Worm (Caenorhabditis elegans): ENCODE data around the gene del-6.
A peak's percentile ranks its signal among the peaks of the same experiment; 100 is the strongest.

The del-6 gene

ce11 chrV:10536808-10537207, 35.9 kb upstream of the del-6 start (continued):
- 0 out of 2 replicates have a peak, but pooled peaks have one; percentile 62 for TF ChIP-seq ceh-100 (GFP tag; IDR thresholded peaks at IDR 0.05)
- no peak for TF ChIP-seq madf-3 (GFP tag; IDR thresholded peaks at IDR 0.05)
- TF ChIP-seq F55B11.4 (tag; optimal IDR thresholded peaks at IDR 0.05; ENCODE audit: borderline replicate concordance, insufficient read depth), result no peak
- no peak for TF ChIP-seq nfya-1 (tag; optimal IDR thresholded peaks at IDR 0.05; ENCODE audit: borderline replicate concordance, insufficient read depth)
- no peak for TF ChIP-seq xnd-1 (tag; optimal IDR thresholded peaks at IDR 0.05)
- no peak for TF ChIP-seq snpc-1.1 (tag; optimal IDR thresholded peaks at IDR 0.05; ENCODE audit: insufficient read depth)
- TF ChIP-seq ztf-25 (GFP tag; IDR thresholded peaks at IDR 0.05), result no peak
- no peak for TF ChIP-seq ztf-3 (GFP tag; optimal IDR thresholded peaks at IDR 0.05)
- peak; percentile 97 for TF ChIP-seq ztf-18 (tag; optimal IDR thresholded peaks at IDR 0.05)
- no peak for TF ChIP-seq Y53F4B.3 (GFP tag; IDR thresholded peaks at IDR 0.05)
- no peak for TF ChIP-seq sea-2 (GFP tag; IDR thresholded peaks at IDR 0.05)
- TF ChIP-seq ztf-6 (GFP tag; IDR thresholded peaks at IDR 0.05), result 0 out of 2 replicates have a peak, but pooled peaks have one; percentile 45
- no peak for TF ChIP-seq lir-1 (GFP tag; conservative IDR thresholded peaks at IDR 0.05)
- TF ChIP-seq F49E8.2 (tag; optimal IDR thresholded peaks at IDR 0.05; ENCODE audit: insufficient read depth), result no peak
- TF ChIP-seq madf-8 (GFP tag; conservative IDR thresholded peaks at IDR 0.05), result 0 out of 2 replicates have a peak, but pooled peaks have one; percentile 6
- TF ChIP-seq mes-4 (tag; optimal IDR thresholded peaks at IDR 0.05), result no peak
- TF ChIP-seq ets-4 (GFP tag; optimal IDR thresholded peaks at IDR 0.05), result no peak
- no peak for TF ChIP-seq lag-1 (GFP tag; IDR thresholded peaks at IDR 0.05)
- TF ChIP-seq B0261.1 (tag; optimal IDR thresholded peaks at IDR 0.05), result no peak
- TF ChIP-seq hmg-20 (GFP tag; IDR thresholded peaks at IDR 0.05), result peak; percentile 86; the same call in 1 of the 2 replicates
- TF ChIP-seq aptf-2 (GFP tag; conservative IDR thresholded peaks at IDR 0.05), result no peak
- no peak for TF ChIP-seq ztf-28 (GFP tag; IDR thresholded peaks at IDR 0.05)
- TF ChIP-seq pha-4 (tag; optimal IDR thresholded peaks at IDR 0.05), result no peak
- TF ChIP-seq ekl-4 (GFP tag; IDR thresholded peaks at IDR 0.05), result peak; percentile 79
- TF ChIP-seq unc-62 (GFP tag; optimal IDR thresholded peaks at IDR 0.05), result no peak
- 0 out of 2 replicates have a peak, but pooled peaks have one; percentile 60 for TF ChIP-seq C06A6.2 (GFP tag; conservative IDR thresholded peaks at IDR 0.05)
- TF ChIP-seq K12H6.12 (tag; optimal IDR thresholded peaks at IDR 0.05), result peak; percentile 92
- TF ChIP-seq athp-1 (tag; optimal IDR thresholded peaks at IDR 0.05), result peak; percentile 23
- TF ChIP-seq ceh-91 (GFP tag; IDR thresholded peaks at IDR 0.05), result no peak
- TF ChIP-seq tbp1 (GFP tag; optimal IDR thresholded peaks at IDR 0.05), result peak; percentile 54
- TF ChIP-seq B0035.1 (tag; optimal IDR thresholded peaks at IDR 0.05), result no peak
- peak; percentile 90 for TF ChIP-seq attf-5 (GFP tag; optimal IDR thresholded peaks at IDR 0.05)
- TF ChIP-seq bed-1 (GFP tag; IDR thresholded peaks at IDR 0.05), result no peak
- no peak for TF ChIP-seq hlh-26 (GFP tag; conservative IDR thresholded peaks at IDR 0.05)
- 0 out of 2 replicates have a peak, but pooled peaks have one; percentile 65 for TF ChIP-seq let-526 (GFP tag; IDR thresholded peaks at IDR 0.05)
- TF ChIP-seq mxl-1 (tag; optimal IDR thresholded peaks at IDR 0.05), result no peak
- TF ChIP-seq lin-35 (GFP tag; optimal IDR thresholded peaks at IDR 0.05), result peak in 2 of 3 experiments; percentile 54 to 93
- TF ChIP-seq T07F8.4 (tag; optimal IDR thresholded peaks at IDR 0.05), result no peak
- peak; percentile 63 for TF ChIP-seq madf-10 (tag; optimal IDR thresholded peaks at IDR 0.05)
- TF ChIP-seq attf-6 (GFP tag; IDR thresholded peaks at IDR 0.05), result no peak
- no peak for TF ChIP-seq hlh-12 (tag; optimal IDR thresholded peaks at IDR 0.05)
- peak; percentile 86 for TF ChIP-seq dox-1 (GFP tag; IDR thresholded peaks at IDR 0.05)
- TF ChIP-seq F33H1.4 (GFP tag; IDR thresholded peaks at IDR 0.05), result 0 out of 2 replicates have a peak, but pooled peaks have one; percentile 40
- no peak for TF ChIP-seq zim-3 (tag; optimal IDR thresholded peaks at IDR 0.05)
- TF ChIP-seq him-1 (tag; optimal IDR thresholded peaks at IDR 0.05), result no peak
- no peak for TF ChIP-seq mel-28 (tag; optimal IDR thresholded peaks at IDR 0.05; ENCODE audit: borderline replicate concordance)
- 0 out of 2 replicates have a peak, but pooled peaks have one; percentile 59 for TF ChIP-seq attf-3 (GFP tag; conservative IDR thresholded peaks at IDR 0.05)
- peak; percentile 88 for TF ChIP-seq ZK185.1 (tag; optimal IDR thresholded peaks at IDR 0.05; ENCODE audit: poor library complexity, severe bottlenecking)
